Fruit fly (Drosophila melanogaster) whole organism: Measurements from ENCODE around the gene CG18088.

Experiments
- CG8478 ChIP-seq: fragments of >200 bp; optimal IDR thresholded peaks from 2 replicates; lab custom pipeline; 2018; ENCODE audit warnings: inconsistent platforms
- Dll ChIP-seq: fragments of >200 bp; optimal IDR thresholded peaks from 2 replicates; lab custom pipeline; 2017
- EcR ChIP-seq, 2 experiments: fragments of >200 bp; optimal IDR thresholded peaks; 2 replicates each; lab custom pipeline; 2017; ENCODE audit warnings: missing biosample characterization in 2 of 2, missing genetic modification characterization in 2 of 2, missing genetic modification reagents in 2 of 2
- pan ChIP-seq: fragments of >200 bp; optimal IDR thresholded peaks from 2 replicates; lab custom pipeline; 2017
- psq ChIP-seq: fragments of >200 bp; optimal IDR thresholded peaks from 2 replicates; lab custom pipeline; 2017
- usp ChIP-seq: fragments of >200 bp; optimal IDR thresholded peaks from 2 replicates; lab custom pipeline; 2017; ENCODE audit warnings: missing biosample characterization, missing genetic modification characterization, mixed read lengths

The CG18088 gene

dm6 chr2L:8967235-8967634 is at the start of gene CG18088:
CG18088 (plus strand) TSS chr2L:8967535.
- TF ChIP-seq EcR (GFP tag; optimal IDR thresholded peaks at IDR 0.05; lab: Kevin White, UChicago) (no peak), Dll (lab: Kevin White, UChicago) (no peak), CG8478 (no peak), usp (GFP tag; lab: Kevin White, UChicago) (no peak), psq (no peak), pan (lab: Kevin White, UChicago) (no peak)

dm6 chr2L:8919638-8920037 is 47.7 kb upstream of the CG18088 start:
- TF ChIP-seq EcR (GFP tag; optimal IDR thresholded peaks at IDR 0.05; lab: Kevin White, UChicago) (no peak), CG8478 (no peak), Dll (lab: Kevin White, UChicago) (no peak), psq (no peak), usp (GFP tag; lab: Kevin White, UChicago) (no peak), pan (lab: Kevin White, UChicago) (no peak)

dm6 chr2L:8920294-8920693 is 47.0 kb upstream of the CG18088 start:
- TF ChIP-seq pan (lab: Kevin White, UChicago) (no peak), CG8478 (no peak), psq (no peak), usp (GFP tag; lab: Kevin White, UChicago) (no peak), Dll (lab: Kevin White, UChicago) (no peak), EcR (GFP tag; optimal IDR thresholded peaks at IDR 0.05; lab: Kevin White, UChicago) (no peak)

- TF ChIP-seq Dll (lab: Kevin White, UChicago) (no peak), EcR (GFP tag; optimal IDR thresholded peaks at IDR 0.05; lab: Kevin White, UChicago) (no peak), pan (lab: Kevin White, UChicago) (no peak), psq (no peak), CG8478 (no peak), usp (GFP tag; lab: Kevin White, UChicago) (no peak)
These were observed 45.4 kb upstream of the CG18088 start for dm6 chr2L:8921934-8922333.

dm6 chr2L:8923405-8923804 is 43.9 kb upstream of the CG18088 start:
- no peak for TF ChIP-seq Dll (lab: Kevin White, UChicago)
- TF ChIP-seq EcR (GFP tag; optimal IDR thresholded peaks at IDR 0.05; lab: Kevin White, UChicago) = no peak
- TF ChIP-seq CG8478 = no peak
- TF ChIP-seq usp (GFP tag; lab: Kevin White, UChicago) = no peak
- TF ChIP-seq psq = no peak
- no peak for TF ChIP-seq pan (lab: Kevin White, UChicago)

- TF ChIP-seq usp (GFP tag; lab: Kevin White, UChicago) = no peak
These were observed 36.2 kb upstream of the CG18088 start for dm6 chr2L:8931176-8931575.

dm6 chr2L:8933710-8934242 is 33.6 kb upstream of the CG18088 start, which contains the start of gene Tsp29Fa:
Tsp29Fa (plus strand) TSS chr2L:8933962.
- TF ChIP-seq psq (no peak), usp (GFP tag; lab: Kevin White, UChicago) (no peak), pan (lab: Kevin White, UChicago) (no peak), EcR (GFP tag; optimal IDR thresholded peaks at IDR 0.05; lab: Kevin White, UChicago) (no peak), Dll (lab: Kevin White, UChicago) (no peak), CG8478 (no peak)

- TF ChIP-seq EcR (GFP tag; optimal IDR thresholded peaks at IDR 0.05; lab: Kevin White, UChicago) (no peak), Dll (lab: Kevin White, UChicago) (no peak), pan (lab: Kevin White, UChicago) (no peak), psq (no peak), usp (GFP tag; lab: Kevin White, UChicago) (no peak), CG8478 (no peak)
These were observed 30.3 kb upstream of the CG18088 start, which contains the start of gene Tsp29Fb for dm6 chr2L:8937003-8937402. Tsp29Fb (plus strand) TSS chr2L:8937390.

- TF ChIP-seq usp (GFP tag; lab: Kevin White, UChicago) = no peak
- no peak for TF ChIP-seq pan (lab: Kevin White, UChicago)
- no peak for TF ChIP-seq psq
- no peak for TF ChIP-seq EcR (GFP tag; optimal IDR thresholded peaks at IDR 0.05; lab: Kevin White, UChicago)
- TF ChIP-seq CG8478 = no peak
- no peak for TF ChIP-seq Dll (lab: Kevin White, UChicago)
These were observed 29.4 kb upstream of the CG18088 start for dm6 chr2L:8937837-8938413.

dm6 chr2L:8940680-8941079 is 26.7 kb upstream of the CG18088 start:
- TF ChIP-seq Dll (lab: Kevin White, UChicago) = no peak
- no peak for TF ChIP-seq CG8478
- no peak for TF ChIP-seq psq
- no peak for TF ChIP-seq usp (GFP tag; lab: Kevin White, UChicago)

- TF ChIP-seq CG8478 (no peak), psq (no peak), usp (GFP tag; lab: Kevin White, UChicago) (no peak), Dll (lab: Kevin White, UChicago) (no peak), pan (lab: Kevin White, UChicago) (no peak), EcR (GFP tag; optimal IDR thresholded peaks at IDR 0.05; lab: Kevin White, UChicago) (no peak)
These were observed 25.5 kb upstream of the CG18088 start, which contains the start of gene Argl for dm6 chr2L:8941736-8942337. Argl (minus strand) TSS chr2L:8942105.

- TF ChIP-seq usp (GFP tag; lab: Kevin White, UChicago) = no peak
- no peak for TF ChIP-seq CG8478
- no peak for TF ChIP-seq Dll (lab: Kevin White, UChicago)
- TF ChIP-seq pan (lab: Kevin White, UChicago) = no peak
- no peak for TF ChIP-seq psq
- no peak for TF ChIP-seq EcR (GFP tag; optimal IDR thresholded peaks at IDR 0.05; lab: Kevin White, UChicago)
These were observed 24.2 kb upstream of the CG18088 start, which contains the start of gene CG9515 for dm6 chr2L:8943110-8943509. CG9515 (minus strand) TSS chr2L:8943257.
